Worm (Caenorhabditis elegans) whole organism, L4 larva: ENCODE results near the gene M106.7.

Experiments used
- ZK546.5 ChIP-seq, 2 experiments: sonication (generic microtip); optimal IDR thresholded peaks; 2 replicates each; lab custom pipeline; 2017; ENCODE audit warnings: missing biosample characterization in 2 of 2, missing genetic modification characterization in 2 of 2
- aha-1 ChIP-seq: fragments of 150-350 bp; peaks from one replicate; lab custom pipeline; 2014; ENCODE audit warnings: missing biosample characterization, missing genetic modification characterization
- ama-1 ChIP-seq: fragments of 150-350 bp; optimal IDR thresholded peaks from 2 replicates; lab custom pipeline; 2014; ENCODE audit warnings: inconsistent platforms, mixed read lengths
- ceh-44 ChIP-seq: fragments of 200-800 bp; sonication (Bioruptor generic); IDR thresholded peaks from 2 replicates; pipeline ENCODE4 v1.3.6; 2022; ENCODE audit warnings: missing genetic modification reagents, missing genetic modification characterization, missing compliant biosample characterization
- ceh-62 ChIP-seq: sonication (generic microtip); optimal IDR thresholded peaks from 2 replicates; lab custom pipeline; 2017; ENCODE audit warnings: missing biosample characterization, missing genetic modification characterization
- ces-1 ChIP-seq: fragments of 150-350 bp; sonication (generic microtip); optimal IDR thresholded peaks from 4 replicates; lab custom pipeline; 2014; ENCODE audit warnings: missing biosample characterization, missing genetic modification reagents, missing genetic modification characterization
- ctbp-1 ChIP-seq: fragments of 200-800 bp; sonication (Bioruptor generic); IDR thresholded peaks from 2 replicates; pipeline ENCODE4 v1.3.6; 2022; ENCODE audit warnings: missing genetic modification reagents, missing genetic modification characterization, missing compliant biosample characterization
- daf-16 ChIP-seq, 3 experiments: sonication (generic microtip); optimal IDR thresholded peaks; 2 replicates each; lab custom pipeline; 2016 to 2017; ENCODE audit warnings: missing genetic modification characterization in 3 of 3, missing genetic modification reagents in 3 of 3, mild to moderate bottlenecking in 2 of 3, missing compliant biosample characterization in 2 of 3, missing biosample characterization in 1 of 3, moderate library complexity in 1 of 3
- dmd-6 ChIP-seq: fragments of 200-800 bp; sonication (Bioruptor generic); IDR thresholded peaks from 2 replicates; pipeline ENCODE4 v1.3.6; 2022; ENCODE audit warnings: missing genetic modification reagents, missing genetic modification characterization, missing compliant biosample characterization
- dpl-1 ChIP-seq: fragments of 150-350 bp; optimal IDR thresholded peaks from 2 replicates; lab custom pipeline; 2014; ENCODE audit warnings: missing biosample characterization, missing genetic modification reagents, missing genetic modification characterization
- duxl-1 ChIP-seq: sonication (generic microtip); optimal IDR thresholded peaks from 2 replicates; lab custom pipeline; 2016; ENCODE audit warnings: mild to moderate bottlenecking, missing genetic modification characterization, moderate library complexity, missing compliant biosample characterization; ENCODE audit not compliant: poor library complexity
- dve-1 ChIP-seq: sonication (generic microtip); optimal IDR thresholded peaks from 2 replicates; lab custom pipeline; 2017; ENCODE audit warnings: antibody characterized with exemption, mild to moderate bottlenecking, missing genetic modification characterization, missing compliant biosample characterization; ENCODE audit not compliant: insufficient read depth
- jun-1 ChIP-seq: fragments of 150-350 bp; optimal IDR thresholded peaks from 2 replicates; lab custom pipeline; 2014; ENCODE audit warnings: missing biosample characterization, missing genetic modification reagents, missing genetic modification characterization
- lim-7 ChIP-seq: fragments of 200-800 bp; sonication (Bioruptor generic); IDR thresholded peaks from 2 replicates; pipeline ENCODE4 v1.3.6; 2022; ENCODE audit warnings: missing genetic modification characterization, missing compliant biosample characterization
- lin-13 ChIP-seq: fragments of 150-350 bp; optimal IDR thresholded peaks from 2 replicates; lab custom pipeline; 2014; ENCODE audit warnings: missing biosample characterization, missing genetic modification reagents, missing genetic modification characterization
- lin-15B ChIP-seq: fragments of 150-350 bp; sonication (generic microtip); optimal IDR thresholded peaks from 3 replicates; lab custom pipeline; 2014; ENCODE audit warnings: missing biosample characterization, missing genetic modification characterization
- lin-38 ChIP-seq: fragments of 200-800 bp; sonication (Bioruptor generic); IDR thresholded peaks from 2 replicates; pipeline ENCODE4 v1.3.6; 2022; ENCODE audit warnings: missing genetic modification reagents, missing genetic modification characterization, missing compliant biosample characterization
- lir-3 ChIP-seq: sonication (generic microtip); optimal IDR thresholded peaks from 2 replicates; lab custom pipeline; 2016; ENCODE audit warnings: mild to moderate bottlenecking, missing genetic modification characterization, missing compliant biosample characterization
- lsy-2 ChIP-seq, 2 experiments: fragments of 150-350 bp in 1 of 2; sonication (generic microtip) in 1 of 2; optimal IDR thresholded peaks; 2 replicates each; lab custom pipeline; 2014 to 2017; ENCODE audit warnings: missing biosample characterization in 2 of 2, missing genetic modification characterization in 2 of 2
- madf-9 ChIP-seq: fragments of 200-800 bp; sonication (Bioruptor generic); conservative IDR thresholded peaks from 2 replicates; pipeline ENCODE4 v1.3.6; 2022; ENCODE audit warnings: missing genetic modification reagents, missing genetic modification characterization, missing compliant biosample characterization
- mes-2 ChIP-seq: sonication (generic microtip); optimal IDR thresholded peaks from 2 replicates; lab custom pipeline; 2016; ENCODE audit warnings: missing genotype, mild to moderate bottlenecking, missing genetic modification characterization, missing compliant biosample characterization; ENCODE audit not compliant: poor library complexity, severe bottlenecking
- nhr-10 ChIP-seq: fragments of 150-350 bp; optimal IDR thresholded peaks from 2 replicates; lab custom pipeline; 2014; ENCODE audit warnings: missing biosample characterization, missing genetic modification characterization
- nhr-111 ChIP-seq: fragments of 200-800 bp; sonication (Bioruptor generic); optimal IDR thresholded peaks from 2 replicates; lab custom pipeline; 2018; ENCODE audit warnings: mild to moderate bottlenecking, missing genetic modification characterization, missing compliant biosample characterization
- nhr-25 ChIP-seq: sonication (generic microtip); optimal IDR thresholded peaks from 2 replicates; lab custom pipeline; 2017; ENCODE audit warnings: missing genetic modification characterization, mild to moderate bottlenecking, missing compliant biosample characterization, antibody characterized with exemption, moderate library complexity, borderline replicate concordance; ENCODE audit not compliant: insufficient read depth
- nhr-28 ChIP-seq: fragments of 150-350 bp; optimal IDR thresholded peaks from 2 replicates; lab custom pipeline; 2014; ENCODE audit warnings: missing biosample characterization, missing genetic modification characterization
- pha-4 ChIP-seq, 2 experiments: fragments of 150-350 bp in 1 of 2; fragments of 200-800 bp in 1 of 2; sonication (Bioruptor generic) in 1 of 2; IDR thresholded peaks in 1 of 2; optimal IDR thresholded peaks in 1 of 2; 2 replicates each; pipeline versions ENCODE4 v1.3.6 to Lab custom; 2014 to 2022; ENCODE audit warnings: missing genetic modification characterization in 2 of 2, missing genetic modification reagents in 2 of 2, missing biosample characterization in 1 of 2, missing compliant biosample characterization in 1 of 2
- pqm-1 ChIP-seq: sonication (generic microtip); optimal IDR thresholded peaks from 2 replicates; lab custom pipeline; 2017; ENCODE audit warnings: missing biosample characterization, missing genetic modification characterization
- saeg-2 ChIP-seq: fragments of 200-800 bp; sonication (Bioruptor generic); IDR thresholded peaks from 2 replicates; pipeline ENCODE4 v1.3.6; 2022; ENCODE audit warnings: missing genetic modification reagents, missing genetic modification characterization, missing compliant biosample characterization
- sdz-12 ChIP-seq: fragments of 200-800 bp; sonication (Bioruptor generic); optimal IDR thresholded peaks from 2 replicates; lab custom pipeline; 2018; ENCODE audit warnings: mild to moderate bottlenecking, missing genetic modification characterization, missing compliant biosample characterization
- snpc-1.2 ChIP-seq: fragments of 200-800 bp; sonication (Bioruptor generic); IDR thresholded peaks from 2 replicates; pipeline ENCODE4 v1.3.6; 2022; ENCODE audit warnings: missing genetic modification reagents, missing genetic modification characterization, missing compliant biosample characterization
- snpc-4 ChIP-seq: fragments of 150-350 bp; optimal IDR thresholded peaks from 2 replicates; lab custom pipeline; 2014; ENCODE audit warnings: missing biosample characterization, missing genetic modification characterization
- spr-1 ChIP-seq: sonication (generic microtip); optimal IDR thresholded peaks from 2 replicates; lab custom pipeline; 2016; ENCODE audit warnings: mild to moderate bottlenecking, missing genetic modification characterization, missing compliant biosample characterization
- unc-62 ChIP-seq, 3 experiments: fragments of 150-350 bp in 1 of 3; sonication (generic microtip); optimal IDR thresholded peaks in 2 of 3; peaks in 1 of 3; 1 replicate in 1 of 3; 2 replicates in 2 of 3; lab custom pipeline; 2014 to 2017; ENCODE audit warnings: missing biosample characterization in 3 of 3, missing genetic modification characterization in 3 of 3, missing genetic modification reagents in 3 of 3, missing genotype in 1 of 3
- zip-11 ChIP-seq: fragments of 200-800 bp; sonication (Bioruptor generic); IDR thresholded peaks from 2 replicates; pipeline ENCODE4 v1.3.6; 2022; ENCODE audit warnings: missing genetic modification characterization, missing compliant biosample characterization

M106.7 gene

DNA sequence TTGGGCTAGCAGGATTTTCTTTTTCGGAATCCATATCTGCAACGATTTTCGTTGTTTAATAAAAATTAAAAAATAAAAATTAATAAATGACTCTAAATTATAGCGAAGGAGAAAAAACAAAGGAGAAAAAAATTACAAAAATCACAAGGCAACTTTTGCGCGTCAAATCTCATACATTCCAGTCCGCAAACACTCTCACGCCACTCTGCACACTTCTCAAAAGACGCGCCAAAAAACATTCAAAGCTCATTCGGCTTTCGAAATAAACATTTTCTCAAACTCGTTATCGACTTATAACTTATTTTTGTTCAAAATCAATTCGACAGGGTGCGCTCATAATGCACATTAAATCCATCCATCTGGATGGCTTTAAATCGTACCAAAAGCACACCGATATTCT, 32.9 kb downstream of the M106.7 start, which contains the start of the genes R06F6.12 and mix-1 (continued):
- TF ChIP-seq jun-1 (tag; lab: Kevin White, UChicago), result no peak
- TF ChIP-seq nhr-10 (tag; lab: Kevin White, UChicago), result no peak
- TF ChIP-seq madf-9 (GFP tag; lab: Robert Waterston, UW), result no peak
- no peak for TF ChIP-seq ces-1 (GFP tag; lab: Kevin White, UChicago)
- TF ChIP-seq nhr-25 (tag; lab: Kevin White, UChicago), result no peak
- no peak for TF ChIP-seq lin-15B (tag; lab: Kevin White, UChicago)
- no peak for TF ChIP-seq ama-1
- no peak for TF ChIP-seq ceh-44 (GFP tag; lab: Robert Waterston, UW)
- TF ChIP-seq snpc-1.2, result no peak
- TF ChIP-seq spr-1, result no peak
- TF ChIP-seq ZK546.5 (tag; optimal IDR thresholded peaks at IDR 0.05; lab: Kevin White, UChicago), result no peak
- peak; percentile 40 for TF ChIP-seq dve-1 (tag; lab: Kevin White, UChicago)
- TF ChIP-seq unc-62 (GFP tag; optimal IDR thresholded peaks at IDR 0.05 in 1 of 2; lab: Kevin White, UChicago), result no peak
- TF ChIP-seq unc-62 (tag; optimal IDR thresholded peaks at IDR 0.05; lab: Kevin White, UChicago), result no peak
- TF ChIP-seq mes-2, result peak; percentile 79
- no peak for TF ChIP-seq nhr-111
- TF ChIP-seq snpc-4 (tag; lab: Kevin White, UChicago), result no peak
- no peak for TF ChIP-seq lir-3 (tag; lab: Kevin White, UChicago)
- TF ChIP-seq saeg-2, result no peak
- no peak for TF ChIP-seq dmd-6
- TF ChIP-seq aha-1 (tag; lab: Kevin White, UChicago), result peak; percentile 63

DNA sequence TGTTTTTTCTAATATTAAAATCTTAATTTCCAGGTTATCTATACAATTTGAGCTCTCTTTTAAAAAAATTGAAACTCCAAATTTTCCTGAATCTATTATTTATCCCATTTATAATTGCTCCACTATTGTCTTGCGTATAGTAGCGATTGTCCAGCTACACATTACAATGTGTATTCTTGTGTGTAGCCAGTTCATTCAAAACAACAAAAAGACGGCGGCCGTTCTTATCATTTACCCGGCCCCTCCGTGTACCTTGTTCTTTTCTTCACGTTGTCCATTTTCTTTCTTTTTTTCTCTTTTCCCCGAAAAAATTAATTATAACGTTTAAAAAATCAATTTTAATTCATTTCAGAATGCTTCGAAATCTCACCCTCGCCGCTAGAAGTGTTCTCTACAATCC, 36.3 kb downstream of the M106.7 start, which contains the start of gene ech-4:
Gene ech-4 (plus strand): TSS at position 353 of the 400 bp plus-strand sequence.
- no peak for TF ChIP-seq dve-1 (tag; lab: Kevin White, UChicago)
- TF ChIP-seq lin-38 (GFP tag; lab: Robert Waterston, UW), result peak; percentile 17; the same call in 1 of the 2 replicates
- no peak for TF ChIP-seq ctbp-1 (GFP tag; lab: Robert Waterston, UW)
- TF ChIP-seq nhr-28, result peak; percentile 56
- TF ChIP-seq daf-16 (GFP tag; optimal IDR thresholded peaks at IDR 0.05; lab: Kevin White, UChicago), result no peak
- peak; percentile 63 for TF ChIP-seq daf-16 (tag; optimal IDR thresholded peaks at IDR 0.05; lab: Kevin White, UChicago)
- no peak for TF ChIP-seq nhr-10 (tag; lab: Kevin White, UChicago)
- TF ChIP-seq sdz-12 (GFP tag; lab: Kevin White, UChicago), result no peak
- TF ChIP-seq ces-1 (GFP tag; lab: Kevin White, UChicago), result no peak
- no peak for TF ChIP-seq duxl-1 (tag; lab: Kevin White, UChicago)
- TF ChIP-seq ceh-62, result no peak
- TF ChIP-seq pqm-1, result peak; percentile 9
- TF ChIP-seq, all 104 proteins: peak for 4

DNA sequence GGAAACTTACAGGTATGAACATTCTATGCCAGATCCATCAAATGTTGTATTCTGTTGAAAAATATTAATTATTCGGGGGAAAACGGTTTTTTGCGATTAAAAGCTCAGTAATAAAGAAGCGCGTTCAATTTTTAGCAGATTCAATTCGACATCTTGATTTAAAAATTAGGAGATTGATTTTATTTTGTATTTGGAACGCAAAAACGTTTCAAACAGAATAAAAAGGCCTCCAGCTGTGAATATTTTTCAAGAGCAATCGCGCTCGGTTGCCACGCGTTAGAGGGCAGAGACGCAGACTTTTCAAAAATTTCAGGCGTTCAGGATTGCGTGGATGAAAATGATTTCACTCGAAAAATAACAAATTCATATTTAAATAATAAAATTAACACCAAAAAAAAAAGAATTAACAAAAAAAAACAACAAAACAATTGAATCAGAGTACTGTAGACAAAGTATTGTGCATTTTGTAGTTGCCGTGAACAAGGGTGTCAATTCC, 37.0 kb downstream of the M106.7 start, which contains the start of gene R06F6.8:
Gene R06F6.8 (minus strand): TSS at position 51 of the 496 bp plus-strand sequence.
- TF ChIP-seq spr-1 (no peak), lsy-2 (tag; optimal IDR thresholded peaks at IDR 0.05; lab: Kevin White, UChicago) (peak in 1 of 2 experiments; percentile 29), lin-13 (peak; percentile 5), nhr-28 (peak; percentile 9), lin-38 (GFP tag; lab: Robert Waterston, UW) (peak; percentile 82), lim-7 (GFP tag; lab: Robert Waterston, UW) (no peak), mes-2 (peak; percentile 61), pha-4 (GFP tag; IDR thresholded peaks at IDR 0.05; lab: Robert Waterston, UW) (no peak), pha-4 (tag; optimal IDR thresholded peaks at IDR 0.05; lab: Kevin White, UChicago) (peak; percentile 11), zip-11 (GFP tag; lab: Robert Waterston, UW) (no peak), dpl-1 (GFP tag; lab: Kevin White, UChicago) (peak; percentile 20)
